Worm (Caenorhabditis elegans) whole organism, young adult: ENCODE measurements around the gene srab-7.

Source experiments
- C06A6.2 ChIP-seq: fragments of 200-800 bp; sonication (Bioruptor generic); conservative IDR thresholded peaks from 2 replicates; pipeline ENCODE4 v1.3.6; 2022; ENCODE audit warnings: missing genetic modification characterization, missing compliant biosample characterization
- F22D6.2 ChIP-seq: sonication (generic microtip); optimal IDR thresholded peaks from 2 replicates; lab custom pipeline; 2016; ENCODE audit warnings: mild to moderate bottlenecking, missing genetic modification characterization, missing compliant biosample characterization
- F52B5.7 ChIP-seq: sonication (generic microtip); optimal IDR thresholded peaks from 2 replicates; lab custom pipeline; 2016; ENCODE audit warnings: mild to moderate bottlenecking, missing genetic modification characterization, missing compliant biosample characterization
- Y53F4B.3 ChIP-seq: fragments of 200-800 bp; sonication (Bioruptor generic); IDR thresholded peaks from 2 replicates; pipeline ENCODE4 v1.3.6; 2022; ENCODE audit warnings: missing genetic modification reagents, missing genetic modification characterization, missing compliant biosample characterization
- dpl-1 ChIP-seq: fragments of 150-350 bp; optimal IDR thresholded peaks from 2 replicates; lab custom pipeline; 2014; ENCODE audit warnings: missing biosample characterization, missing genetic modification reagents, missing genetic modification characterization
- egl-44 ChIP-seq: fragments of 200-800 bp; sonication (Bioruptor generic); IDR thresholded peaks from 2 replicates; pipeline ENCODE4 v1.3.6; 2022; ENCODE audit warnings: missing genetic modification reagents, missing genetic modification characterization, missing compliant biosample characterization
- hlh-12 ChIP-seq: sonication (generic microtip); optimal IDR thresholded peaks from 2 replicates; lab custom pipeline; 2016; ENCODE audit warnings: missing genetic modification characterization, missing compliant biosample characterization
- mxl-1 ChIP-seq: sonication (generic microtip); optimal IDR thresholded peaks from 2 replicates; lab custom pipeline; 2016; ENCODE audit warnings: missing genetic modification characterization, missing compliant biosample characterization
- nfya-1 ChIP-seq: sonication (generic microtip); optimal IDR thresholded peaks from 2 replicates; lab custom pipeline; 2017; ENCODE audit warnings: antibody characterized with exemption, missing compliant biosample characterization, missing genetic modification characterization, borderline replicate concordance; ENCODE audit not compliant: insufficient read depth
- snpc-4 ChIP-seq, 5 experiments: fragments of 150-350 bp in 1 of 5; sonication (generic microtip) in 4 of 5; optimal IDR thresholded peaks; 2 replicates each; lab custom pipeline; 2014 to 2018; ENCODE audit warnings: missing genetic modification characterization in 5 of 5, missing biosample characterization in 3 of 5, antibody characterized with exemption in 2 of 5, mild to moderate bottlenecking in 2 of 5, missing compliant biosample characterization in 2 of 5, missing genotype in 2 of 5, moderate library complexity in 2 of 5, missing genetic modification reagents in 1 of 5
- tbp1 ChIP-seq: fragments of 200-800 bp; sonication (Bioruptor generic); optimal IDR thresholded peaks from 2 replicates; lab custom pipeline; 2018; ENCODE audit warnings: mild to moderate bottlenecking, missing genetic modification characterization, missing compliant biosample characterization
- ztf-18 ChIP-seq: sonication (generic microtip); optimal IDR thresholded peaks from 2 replicates; lab custom pipeline; 2016; ENCODE audit warnings: missing genotype, mild to moderate bottlenecking, missing genetic modification characterization, missing compliant biosample characterization

DNA sequence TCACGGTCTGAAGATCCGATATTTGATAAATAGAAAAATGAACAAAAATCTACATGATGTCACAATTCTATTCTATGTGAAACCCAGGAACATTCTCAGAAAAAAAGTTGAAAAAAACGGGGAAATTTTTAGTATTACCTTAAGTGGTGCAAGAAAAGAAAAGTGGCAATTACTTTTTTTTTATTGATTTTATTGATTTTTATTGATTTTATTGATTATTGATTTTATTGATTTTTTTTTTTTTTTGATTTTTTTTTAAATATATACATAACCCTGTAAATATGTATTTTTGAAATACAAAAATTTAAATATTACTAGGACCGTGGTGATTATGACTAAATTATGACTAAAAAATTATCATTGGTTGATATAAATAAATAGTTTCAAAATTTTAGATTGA lies 16.7 kb upstream of the srab-7 start:
- TF ChIP-seq egl-44 (GFP tag; lab: Robert Waterston, UW): no peak
- no peak for TF ChIP-seq mxl-1 (tag; lab: Kevin White, UChicago)
- no peak for TF ChIP-seq tbp1 (GFP tag; lab: Kevin White, UChicago)
- no peak for TF ChIP-seq F22D6.2 (tag; lab: Kevin White, UChicago)
- no peak for TF ChIP-seq hlh-12 (tag; lab: Kevin White, UChicago)
- no peak for TF ChIP-seq F52B5.7 (tag; lab: Kevin White, UChicago)
- no peak for TF ChIP-seq snpc-4 (GFP tag; optimal IDR thresholded peaks at IDR 0.05; lab: Kevin White, UChicago)
- no peak for TF ChIP-seq snpc-4 (tag; optimal IDR thresholded peaks at IDR 0.05; lab: Kevin White, UChicago)
- no peak for TF ChIP-seq ztf-18 (tag; lab: Kevin White, UChicago)
- no peak for TF ChIP-seq dpl-1
- no peak for TF ChIP-seq Y53F4B.3 (GFP tag; lab: Robert Waterston, UW)
- no peak for TF ChIP-seq C06A6.2 (GFP tag; lab: Robert Waterston, UW)
- TF ChIP-seq nfya-1 (tag; lab: Kevin White, UChicago): no peak
